Worm (Caenorhabditis elegans) whole organism, L3 larva: ENCODE measurements around the gene F11C7.2.

Experiments
- R02D3.7 ChIP-seq: fragments of 150-350 bp; optimal IDR thresholded peaks from 2 replicates; lab custom pipeline; 2014; ENCODE audit warnings: missing biosample characterization, missing genetic modification characterization
- ZK546.5 ChIP-seq: sonication (generic microtip); optimal IDR thresholded peaks from 2 replicates; lab custom pipeline; 2017; ENCODE audit warnings: missing biosample characterization, missing genetic modification characterization
- aly-2 ChIP-seq: fragments of 150-350 bp; optimal IDR thresholded peaks from 2 replicates; lab custom pipeline; 2014; ENCODE audit warnings: missing biosample characterization, missing genetic modification characterization
- ama-1 ChIP-seq: fragments of 150-350 bp; optimal IDR thresholded peaks from 2 replicates; lab custom pipeline; 2018
- ceh-16 ChIP-seq: sonication (generic microtip); optimal IDR thresholded peaks from 2 replicates; lab custom pipeline; 2017; ENCODE audit warnings: missing biosample characterization, missing genetic modification characterization
- ceh-28 ChIP-seq: fragments of 150-350 bp; optimal IDR thresholded peaks from 2 replicates; lab custom pipeline; 2014; ENCODE audit warnings: missing biosample characterization, missing genetic modification reagents, missing genetic modification characterization
- ceh-82 ChIP-seq: fragments of 150-350 bp; optimal IDR thresholded peaks from 2 replicates; lab custom pipeline; 2014; ENCODE audit warnings: missing biosample characterization, missing genetic modification characterization
- ceh-9 ChIP-seq: sonication (generic microtip); optimal IDR thresholded peaks from 2 replicates; lab custom pipeline; 2018; ENCODE audit warnings: missing biosample characterization, missing genetic modification characterization
- egl-27 ChIP-seq: sonication (generic microtip); optimal IDR thresholded peaks from 4 replicates; lab custom pipeline; 2017; ENCODE audit warnings: missing biosample characterization, missing genetic modification reagents, missing genetic modification characterization
- egl-5 ChIP-seq: fragments of 150-350 bp; optimal IDR thresholded peaks from 2 replicates; lab custom pipeline; 2017; ENCODE audit warnings: missing biosample characterization, missing genetic modification reagents, missing genetic modification characterization, inconsistent platforms
- elt-1 ChIP-seq: fragments of 150-350 bp; optimal IDR thresholded peaks from 2 replicates; lab custom pipeline; 2014; ENCODE audit warnings: missing biosample characterization, missing genetic modification characterization
- elt-2 ChIP-seq: sonication (generic microtip); optimal IDR thresholded peaks from 2 replicates; lab custom pipeline; 2016; ENCODE audit warnings: missing genetic modification reagents, mild to moderate bottlenecking, missing genetic modification characterization, missing compliant biosample characterization
- eor-1 ChIP-seq, 2 experiments: fragments of 150-350 bp; optimal IDR thresholded peaks; 2 replicates each; lab custom pipeline; 2014 to 2018; ENCODE audit warnings: missing biosample characterization in 2 of 2, missing genetic modification characterization in 2 of 2
- fkh-10 ChIP-seq: sonication (generic microtip); optimal IDR thresholded peaks from 2 replicates; lab custom pipeline; 2017; ENCODE audit warnings: missing biosample characterization, missing genetic modification reagents, missing genetic modification characterization
- fos-1 ChIP-seq: fragments of 150-350 bp; optimal IDR thresholded peaks from 2 replicates; lab custom pipeline; 2014; ENCODE audit warnings: missing biosample characterization, missing genetic modification characterization
- hmg-11 ChIP-seq: sonication (generic microtip); optimal IDR thresholded peaks from 2 replicates; lab custom pipeline; 2016; ENCODE audit warnings: missing genetic modification characterization, missing compliant biosample characterization
- jun-1 ChIP-seq: fragments of 150-350 bp; optimal IDR thresholded peaks from 2 replicates; lab custom pipeline; 2014; ENCODE audit warnings: missing biosample characterization, missing genetic modification reagents, missing genetic modification characterization
- lin-15B ChIP-seq: fragments of 150-350 bp; optimal IDR thresholded peaks from 2 replicates; lab custom pipeline; 2014; ENCODE audit warnings: missing biosample characterization, missing genetic modification characterization
- lin-39 ChIP-seq: fragments of 150-350 bp; optimal IDR thresholded peaks from 2 replicates; lab custom pipeline; 2018; ENCODE audit warnings: missing biosample characterization, missing genetic modification reagents, missing genetic modification characterization
- lsy-12 ChIP-seq: sonication (generic microtip); optimal IDR thresholded peaks from 2 replicates; lab custom pipeline; 2016; ENCODE audit warnings: mild to moderate bottlenecking, missing genetic modification characterization, missing compliant biosample characterization
- mdl-1 ChIP-seq: fragments of 150-350 bp; optimal IDR thresholded peaks from 2 replicates; lab custom pipeline; 2014; ENCODE audit warnings: missing biosample characterization, missing genetic modification characterization
- mml-1 ChIP-seq: fragments of 150-350 bp; sonication (generic microtip); optimal IDR thresholded peaks from 3 replicates; lab custom pipeline; 2014; ENCODE audit warnings: missing biosample characterization, missing genetic modification characterization
- nfya-1 ChIP-seq: sonication (generic microtip); optimal IDR thresholded peaks from 2 replicates; lab custom pipeline; 2017; ENCODE audit warnings: missing genetic modification characterization, mild to moderate bottlenecking, missing compliant biosample characterization, antibody characterized with exemption, moderate library complexity; ENCODE audit not compliant: insufficient read depth
- nhr-11 ChIP-seq: fragments of 150-350 bp; optimal IDR thresholded peaks from 2 replicates; lab custom pipeline; 2014; ENCODE audit warnings: missing biosample characterization, missing genetic modification characterization
- nhr-12 ChIP-seq: fragments of 150-350 bp; optimal IDR thresholded peaks from 2 replicates; lab custom pipeline; 2014; ENCODE audit warnings: missing biosample characterization, missing genetic modification characterization
- nhr-23 ChIP-seq: fragments of 150-350 bp; optimal IDR thresholded peaks from 2 replicates; lab custom pipeline; 2014; ENCODE audit warnings: missing biosample characterization, missing genetic modification reagents, missing genetic modification characterization
- nhr-237 ChIP-seq: fragments of 150-350 bp; optimal IDR thresholded peaks from 2 replicates; lab custom pipeline; 2014; ENCODE audit warnings: missing biosample characterization, missing genetic modification characterization
- nhr-25 ChIP-seq: sonication (generic microtip); optimal IDR thresholded peaks from 2 replicates; lab custom pipeline; 2017; ENCODE audit warnings: missing biosample characterization, missing genetic modification characterization
- nhr-28 ChIP-seq: fragments of 150-350 bp; optimal IDR thresholded peaks from 2 replicates; lab custom pipeline; 2014; ENCODE audit warnings: missing biosample characterization, missing genetic modification characterization
- nhr-43 ChIP-seq: sonication (generic microtip); optimal IDR thresholded peaks from 2 replicates; lab custom pipeline; 2016; ENCODE audit warnings: mild to moderate bottlenecking, missing genetic modification characterization, missing compliant biosample characterization; ENCODE audit not compliant: poor library complexity, severe bottlenecking
- nhr-67 ChIP-seq: fragments of 150-350 bp; optimal IDR thresholded peaks from 2 replicates; lab custom pipeline; 2014; ENCODE audit warnings: missing biosample characterization, missing genetic modification characterization
- nhr-76 ChIP-seq: fragments of 150-350 bp; sonication (generic microtip); optimal IDR thresholded peaks from 5 replicates; lab custom pipeline; 2014; ENCODE audit warnings: missing biosample characterization, missing genetic modification characterization
- nhr-77 ChIP-seq: fragments of 150-350 bp; optimal IDR thresholded peaks from 2 replicates; lab custom pipeline; 2014; ENCODE audit warnings: missing biosample characterization, missing genetic modification characterization
- pha-4 ChIP-seq: fragments of 150-350 bp; optimal IDR thresholded peaks from 2 replicates; lab custom pipeline; 2014; ENCODE audit warnings: missing biosample characterization, missing genetic modification reagents, missing genetic modification characterization
- pqm-1 ChIP-seq: fragments of 150-350 bp; optimal IDR thresholded peaks from 2 replicates; lab custom pipeline; 2017; ENCODE audit warnings: missing biosample characterization, missing genetic modification characterization, inconsistent platforms
- skn-1 ChIP-seq: fragments of 150-350 bp; optimal IDR thresholded peaks from 2 replicates; lab custom pipeline; 2014; ENCODE audit warnings: missing biosample characterization, missing genetic modification characterization
- snpc-4 ChIP-seq: fragments of 150-350 bp; optimal IDR thresholded peaks from 2 replicates; lab custom pipeline; 2014; ENCODE audit warnings: missing biosample characterization, missing genetic modification characterization
- tbx-2 ChIP-seq: sonication (generic microtip); optimal IDR thresholded peaks from 2 replicates; lab custom pipeline; 2016; ENCODE audit warnings: mild to moderate bottlenecking, missing genetic modification characterization, missing compliant biosample characterization
- unc-62 ChIP-seq: fragments of 150-350 bp; sonication (generic microtip); optimal IDR thresholded peaks from 4 replicates; lab custom pipeline; 2014; ENCODE audit warnings: missing biosample characterization, missing genetic modification reagents, missing genetic modification characterization
- zag-1 ChIP-seq: fragments of 150-350 bp; optimal IDR thresholded peaks from 2 replicates; lab custom pipeline; 2014; ENCODE audit warnings: missing biosample characterization, missing genetic modification characterization
- ztf-11 ChIP-seq: fragments of 150-350 bp; optimal IDR thresholded peaks from 2 replicates; lab custom pipeline; 2014; ENCODE audit warnings: missing biosample characterization, missing genetic modification characterization

Gene F11C7.2

DNA sequence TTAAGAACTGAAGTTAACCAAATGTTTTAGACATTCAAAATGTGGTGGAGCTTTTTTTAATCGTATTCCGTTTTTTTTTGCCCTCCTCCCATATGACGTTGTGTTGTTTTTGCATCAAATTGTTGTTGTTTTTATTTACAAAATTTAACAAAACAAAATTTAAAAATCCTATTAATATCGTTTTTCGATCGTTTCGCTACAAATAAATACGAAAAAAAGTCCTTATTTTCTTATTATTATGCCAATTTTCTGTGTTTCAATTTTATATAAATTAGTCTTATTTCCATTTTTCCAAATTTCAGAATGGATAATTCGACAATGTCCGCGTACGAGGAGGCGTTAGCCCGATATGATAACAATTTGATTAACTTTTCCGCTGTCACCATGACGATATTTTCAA is 37.2 kb upstream of the F11C7.2 start, which contains the start of gene npr-36:
TSS of gene npr-36 (plus strand) at position 301 of the 400 bp plus-strand sequence.
- TF ChIP-seq aly-2 (tag; lab: Kevin White, UChicago) (no peak), lin-15B (tag; lab: Kevin White, UChicago) (no peak), nhr-77 (no peak), pqm-1 (tag; lab: Kevin White, UChicago) (no peak), ztf-11 (tag; lab: Kevin White, UChicago) (no peak), lsy-12 (tag; lab: Kevin White, UChicago) (no peak), ceh-16 (tag; lab: Kevin White, UChicago) (no peak), nhr-25 (no peak), fkh-10 (GFP tag; lab: Kevin White, UChicago) (no peak), snpc-4 (no peak), skn-1 (no peak), nhr-237 (tag; lab: Kevin White, UChicago) (no peak), ceh-9 (tag; lab: Kevin White, UChicago) (no peak), zag-1 (tag; lab: Kevin White, UChicago) (no peak), egl-5 (tag; lab: Kevin White, UChicago) (no peak), fos-1 (tag; lab: Kevin White, UChicago) (no peak)

DNA sequence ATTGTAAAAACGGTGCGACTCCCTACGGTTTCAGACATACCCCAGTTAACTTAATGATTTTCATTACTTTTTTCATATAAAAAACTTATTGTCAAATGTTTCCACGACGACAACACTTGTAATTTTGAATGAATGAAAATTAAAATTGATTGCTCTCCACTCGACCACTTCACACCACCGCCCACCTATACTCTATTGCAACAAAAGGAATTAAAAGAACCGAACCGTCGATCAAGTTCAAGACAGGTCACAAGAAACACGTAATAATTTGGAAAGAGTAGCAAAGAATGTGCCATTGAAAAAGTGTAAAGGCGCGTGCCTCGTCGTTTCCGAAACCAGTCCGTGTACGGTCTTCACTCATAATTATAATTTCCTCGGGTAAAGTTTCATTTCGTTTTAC is 34.1 kb upstream of the F11C7.2 start, which contains the start of gene F10D7.11:
TSS of gene F10D7.11 (plus strand) at position 301 of the 400 bp plus-strand sequence.
- TF ChIP-seq mml-1 (no peak), R02D3.7 (tag; lab: Kevin White, UChicago) (no peak), ama-1 (no peak), aly-2 (tag; lab: Kevin White, UChicago) (no peak), elt-1 (no peak), unc-62 (GFP tag; lab: Kevin White, UChicago) (no peak), skn-1 (no peak), nhr-43 (no peak), nhr-25 (no peak), lsy-12 (tag; lab: Kevin White, UChicago) (no peak), tbx-2 (tag; lab: Kevin White, UChicago) (no peak), egl-5 (tag; lab: Kevin White, UChicago) (no peak), eor-1 (tag; optimal IDR thresholded peaks at IDR 0.05; lab: Kevin White, UChicago) (no peak), nhr-12 (tag; lab: Kevin White, UChicago) (no peak), nhr-77 (no peak), nhr-76 (no peak), ceh-9 (tag; lab: Kevin White, UChicago) (no peak)

DNA sequence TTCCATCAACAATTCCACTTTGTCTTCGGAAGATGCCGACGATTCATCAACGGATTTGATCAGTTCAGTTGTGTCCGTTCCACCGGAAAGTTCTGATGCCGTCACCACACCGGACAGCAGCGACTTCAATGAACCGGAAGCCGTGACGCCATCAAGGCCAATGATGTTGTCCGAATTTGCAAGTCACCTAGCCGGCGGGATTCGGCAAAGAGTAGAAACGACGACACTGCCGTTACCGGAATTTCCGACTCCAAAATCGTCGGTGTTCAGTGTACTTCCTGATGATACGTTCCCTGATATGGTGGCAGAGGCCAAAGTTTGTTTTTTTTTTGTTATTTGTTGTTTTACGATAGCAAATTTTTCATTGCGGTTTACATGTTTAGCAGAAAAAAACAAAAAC is 33.1 kb upstream of the F11C7.2 start:
- TF ChIP-seq nhr-23 (tag; lab: Kevin White, UChicago) (no peak), egl-27 (tag; lab: Kevin White, UChicago) (no peak), zag-1 (tag; lab: Kevin White, UChicago) (no peak), ztf-11 (tag; lab: Kevin White, UChicago) (no peak), R02D3.7 (tag; lab: Kevin White, UChicago) (no peak), nhr-25 (no peak), snpc-4 (no peak), pqm-1 (tag; lab: Kevin White, UChicago) (no peak), nhr-237 (tag; lab: Kevin White, UChicago) (no peak), ceh-9 (tag; lab: Kevin White, UChicago) (no peak), hmg-11 (tag; lab: Kevin White, UChicago) (no peak), mdl-1 (tag; lab: Kevin White, UChicago) (no peak), unc-62 (GFP tag; lab: Kevin White, UChicago) (no peak), nhr-43 (no peak), ZK546.5 (tag; lab: Kevin White, UChicago) (no peak)

DNA sequence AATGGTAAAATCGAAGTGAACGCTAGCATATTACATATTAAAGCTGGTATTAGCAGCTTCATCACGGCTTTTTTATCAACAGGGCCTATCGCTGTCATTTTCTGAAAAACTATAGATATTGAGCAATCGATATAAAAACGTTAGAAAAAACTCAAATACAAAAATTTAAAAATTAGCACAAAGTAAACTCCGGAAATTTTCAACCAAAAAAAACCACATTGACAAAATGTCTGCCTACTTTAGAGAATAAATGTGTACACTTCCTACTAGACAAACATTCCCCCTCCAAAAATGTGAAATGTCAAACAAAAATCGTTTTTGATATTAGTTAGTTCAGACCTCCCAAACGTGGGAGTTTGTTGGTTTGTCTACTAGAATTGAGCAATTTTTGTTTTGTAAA is 28.1 kb upstream of the F11C7.2 start, which contains the start of gene mfsd-10:
TSS of gene mfsd-10 (minus strand) at position 101 of the 400 bp plus-strand sequence.
- TF ChIP-seq pha-4 (tag; lab: Kevin White, UChicago) (peak; percentile 72), R02D3.7 (tag; lab: Kevin White, UChicago) (no peak)

DNA sequence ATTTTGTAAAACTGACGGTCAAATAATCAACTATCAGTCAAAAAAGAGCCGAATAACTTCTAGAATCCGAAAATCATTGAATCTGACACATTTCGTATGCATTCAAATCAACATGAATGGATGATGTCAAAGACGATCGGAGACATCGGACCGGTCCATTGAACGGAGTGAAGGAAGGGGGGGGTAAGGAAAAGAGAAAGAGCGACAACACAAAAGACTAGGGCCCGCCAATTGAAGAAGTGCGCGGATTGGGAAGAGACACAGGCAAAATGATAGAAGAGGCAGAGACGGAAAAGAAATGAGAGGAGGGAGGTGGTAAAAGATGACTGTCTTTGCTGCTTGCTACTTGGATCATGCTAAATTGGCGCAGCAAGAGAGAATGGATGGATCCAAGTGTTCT is 27.1 kb upstream of the F11C7.2 start:
- TF ChIP-seq nfya-1 (peak; percentile 44), lsy-12 (tag; lab: Kevin White, UChicago) (no peak), zag-1 (tag; lab: Kevin White, UChicago) (no peak), hmg-11 (tag; lab: Kevin White, UChicago) (peak; percentile 51), elt-2 (no peak), lin-39 (tag; lab: Kevin White, UChicago) (no peak), nhr-12 (tag; lab: Kevin White, UChicago) (no peak), nhr-77 (no peak), mml-1 (no peak), nhr-67 (no peak), nhr-28 (tag; lab: Kevin White, UChicago) (no peak), ama-1 (no peak), pha-4 (tag; lab: Kevin White, UChicago) (peak; percentile 30), ceh-28 (no peak), snpc-4 (peak; percentile 2), fos-1 (tag; lab: Kevin White, UChicago) (no peak), ceh-82 (tag; lab: Kevin White, UChicago) (no peak), nhr-43 (peak; percentile 3), nhr-23 (tag; lab: Kevin White, UChicago) (peak; percentile 35), R02D3.7 (tag; lab: Kevin White, UChicago) (no peak), nhr-11 (tag; lab: Kevin White, UChicago) (no peak), nhr-237 (tag; lab: Kevin White, UChicago) (no peak), egl-5 (tag; lab: Kevin White, UChicago) (no peak), tbx-2 (tag; lab: Kevin White, UChicago) (no peak), ZK546.5 (tag; lab: Kevin White, UChicago) (no peak), skn-1 (no peak), egl-27 (tag; lab: Kevin White, UChicago) (no peak), nhr-76 (no peak), jun-1 (tag; lab: Kevin White, UChicago) (no peak)
